Worm (Caenorhabditis elegans) whole organism, mixed stage, embryonic: ENCODE data around the gene F17A9.5.

Source experiments
- blmp-1 ChIP-seq: fragments of 150-350 bp; optimal IDR thresholded peaks from 2 replicates; lab custom pipeline; 2014; ENCODE audit warnings: missing biosample characterization, missing genetic modification characterization
- elt-3 ChIP-seq: fragments of 150-350 bp; optimal IDR thresholded peaks from 2 replicates; lab custom pipeline; 2014; ENCODE audit warnings: missing biosample characterization, missing genetic modification characterization
- lsy-2 ChIP-seq: fragments of 150-350 bp; optimal IDR thresholded peaks from 2 replicates; lab custom pipeline; 2014; ENCODE audit warnings: missing biosample characterization, missing genetic modification characterization

DNA sequence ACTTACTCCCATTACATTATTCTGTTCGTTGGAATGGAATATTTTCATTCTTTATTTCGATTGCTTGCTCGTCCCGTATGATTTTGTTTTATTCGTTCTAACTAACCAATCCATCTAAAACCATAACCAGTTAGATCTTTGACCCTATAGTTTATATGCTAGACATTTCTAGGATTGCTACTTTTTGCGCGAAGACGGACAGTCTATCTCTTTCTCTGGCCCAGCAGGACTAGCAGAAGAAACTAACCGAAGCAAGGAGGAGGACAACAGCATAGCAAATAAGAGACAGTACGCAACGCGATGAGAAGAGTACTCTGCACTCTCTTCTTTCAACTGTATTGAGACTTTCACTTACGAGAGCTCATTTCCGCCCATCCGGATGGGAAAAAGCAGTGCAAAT lies 25.4 kb upstream of the F17A9.5 start:
- TF ChIP-seq blmp-1 (tag; lab: Kevin White, UChicago): no peak
- no peak for TF ChIP-seq lsy-2 (tag; lab: Kevin White, UChicago)
- no peak for TF ChIP-seq elt-3 (tag; lab: Kevin White, UChicago)
